Fruit fly (Drosophila melanogaster): ENCODE results near the gene Tbc1d15-17.

Tbc1d15-17 gene

DNA sequence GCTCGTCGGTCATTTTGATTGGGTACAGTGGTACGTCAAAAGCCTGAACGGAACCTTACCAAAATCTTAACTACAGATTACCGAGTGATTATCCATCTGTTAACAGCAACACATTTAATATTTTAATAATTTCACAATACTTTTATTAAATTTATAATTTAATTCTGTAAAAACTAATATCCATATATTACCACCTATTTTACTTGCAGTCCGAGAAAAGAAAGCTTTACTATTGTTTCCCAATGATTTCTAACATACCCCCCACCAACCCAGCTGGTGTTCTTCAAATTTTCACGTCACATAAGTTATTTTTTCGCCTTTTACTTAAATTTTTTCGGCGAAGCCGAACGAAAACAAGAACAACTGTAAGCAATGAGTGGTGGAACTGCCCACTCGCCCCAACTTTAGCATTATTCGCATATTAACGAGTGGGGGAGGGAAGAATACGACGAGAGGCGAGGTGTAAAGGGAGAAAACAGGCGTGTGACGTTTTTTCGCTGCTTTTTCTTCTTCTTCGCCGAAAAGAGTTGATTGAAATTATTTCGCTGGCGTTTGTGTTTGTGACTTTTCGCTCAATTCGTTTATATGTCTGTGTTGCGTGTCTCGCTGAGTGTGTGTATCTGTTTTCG is 41.0 kb downstream of the Tbc1d15-17 start (continued):
- no peak for TF ChIP-seq pan (optimal IDR thresholded peaks at IDR 0.05)
- TF ChIP-seq pan (GFP tag; optimal IDR thresholded peaks at IDR 0.05 in 1 of 2, IDR thresholded peaks at IDR 0.05 in 1 of 2): peak in 1 of 2 experiments; percentile 67
- TF ChIP-seq CG12071 (GFP tag; optimal IDR thresholded peaks at IDR 0.05): peak; percentile 9
- TF ChIP-seq PHDP (tag; optimal IDR thresholded peaks at IDR 0.05): peak; percentile 66
- peak; percentile 80 for TF ChIP-seq CG17385 (GFP tag; optimal IDR thresholded peaks at IDR 0.05)
- TF ChIP-seq Abd-B (GFP tag; optimal IDR thresholded peaks at IDR 0.05): peak; percentile 15
- TF ChIP-seq odd (GFP tag; optimal IDR thresholded peaks at IDR 0.05): peak; percentile 9
- TF ChIP-seq CG10543 (GFP tag; optimal IDR thresholded peaks at IDR 0.05): peak; percentile 78
- TF ChIP-seq knrl (GFP tag; IDR thresholded peaks at IDR 0.05; ENCODE audit: partially characterized antibody): no peak
- TF ChIP-seq lilli (GFP tag; optimal IDR thresholded peaks at IDR 0.05): peak; percentile 46
- TF ChIP-seq tup (GFP tag; optimal IDR thresholded peaks at IDR 0.05): no peak
- TF ChIP-seq inv (GFP tag; IDR thresholded peaks at IDR 0.05; ENCODE audit: partially characterized antibody): no peak
- peak; percentile 0 for TF ChIP-seq CG12104 (GFP tag; optimal IDR thresholded peaks at IDR 0.05)
- TF ChIP-seq CG12942 (GFP tag; optimal IDR thresholded peaks at IDR 0.05): peak; percentile 20
- TF ChIP-seq HHEX (GFP tag; optimal IDR thresholded peaks at IDR 0.05): peak; percentile 73
- TF ChIP-seq CG1024 (GFP tag; IDR thresholded peaks at IDR 0.05): no peak
- peak; percentile 75 for TF ChIP-seq Rfx (GFP tag; IDR thresholded peaks at IDR 0.05)
- peak; percentile 5 for TF ChIP-seq CG18011 (GFP tag; optimal IDR thresholded peaks at IDR 0.05)
- TF ChIP-seq stc (GFP tag; IDR thresholded peaks at IDR 0.05): no peak
- no peak for TF ChIP-seq CG4730 (GFP tag; IDR thresholded peaks at IDR 0.05)
- no peak for TF ChIP-seq sc (optimal IDR thresholded peaks at IDR 0.05)
- TF ChIP-seq sc (GFP tag; optimal IDR thresholded peaks at IDR 0.05): peak; percentile 0
- peak; percentile 47 for TF ChIP-seq scrt (GFP tag; optimal IDR thresholded peaks at IDR 0.05)
- TF ChIP-seq CG10366 (GFP tag; IDR thresholded peaks at IDR 0.05): peak; percentile 26; the same call in 1 of the 2 replicates
- peak in 1 of 2 experiments; percentile 45 for TF ChIP-seq Trl (optimal IDR thresholded peaks at IDR 0.05)
- TF ChIP-seq Trl (GFP tag; optimal IDR thresholded peaks at IDR 0.05): no peak
- peak; percentile 55 for TF ChIP-seq CG12659 (GFP tag; optimal IDR thresholded peaks at IDR 0.05)
- peak; percentile 66 for TF ChIP-seq CG2120 (GFP tag; optimal IDR thresholded peaks at IDR 0.05)
- 0 out of 2 replicates have a peak, but pooled peaks have one; percentile 12 for TF ChIP-seq sisA (GFP tag; IDR thresholded peaks at IDR 0.05)
- peak; percentile 92 for TF ChIP-seq crol (GFP tag; IDR thresholded peaks at IDR 0.05)
- TF ChIP-seq Fer3 (tag; optimal IDR thresholded peaks at IDR 0.05): peak; percentile 46
- peak; percentile 37 for TF ChIP-seq CG4424 (GFP tag; optimal IDR thresholded peaks at IDR 0.05)
- TF ChIP-seq CG13894 (tag; optimal IDR thresholded peaks at IDR 0.05): peak; percentile 7
- TF ChIP-seq Gug (GFP tag; IDR thresholded peaks at IDR 0.05): peak; percentile 8; the same call in 2 of the 4 replicates
- TF ChIP-seq al (GFP tag; IDR thresholded peaks at IDR 0.05): peak; percentile 29; the same call in 1 of the 2 replicates
- TF ChIP-seq CG9215 (GFP tag; IDR thresholded peaks at IDR 0.05): peak; percentile 61; the same call in 1 of the 2 replicates
- peak; percentile 12 for TF ChIP-seq CG14710 (tag; optimal IDR thresholded peaks at IDR 0.05)
- TF ChIP-seq CG11093 (GFP tag; IDR thresholded peaks at IDR 0.05): 0 out of 3 replicates have a peak, but pooled peaks have one; percentile 40
- TF ChIP-seq ATbp (GFP tag; optimal IDR thresholded peaks at IDR 0.05): peak; percentile 47
- peak; percentile 60 for TF ChIP-seq trem (tag; optimal IDR thresholded peaks at IDR 0.05)
- TF ChIP-seq bab2 (GFP tag; optimal IDR thresholded peaks at IDR 0.05): no peak
- 0 out of 2 replicates have a peak, but pooled peaks have one; percentile 38 for TF ChIP-seq CG14441 (GFP tag; IDR thresholded peaks at IDR 0.05)
- no peak for TF ChIP-seq gce (GFP tag; IDR thresholded peaks at IDR 0.05)
- TF ChIP-seq CG7786 (GFP tag; optimal IDR thresholded peaks at IDR 0.05): peak; percentile 39
- TF ChIP-seq org-1 (GFP tag; optimal IDR thresholded peaks at IDR 0.05): peak; percentile 66
- TF ChIP-seq CG15601 (tag; optimal IDR thresholded peaks at IDR 0.05): no peak
- TF ChIP-seq CG31224 (GFP tag; IDR thresholded peaks at IDR 0.05): 0 out of 2 replicates have a peak, but pooled peaks have one; percentile 10
- peak; percentile 20 for TF ChIP-seq HmgZ (tag; optimal IDR thresholded peaks at IDR 0.05)
- TF ChIP-seq CG31388 (GFP tag; optimal IDR thresholded peaks at IDR 0.05): no peak
- peak; percentile 52 for TF ChIP-seq mirr (GFP tag; optimal IDR thresholded peaks at IDR 0.05)
